Worm (Caenorhabditis elegans): ENCODE results near the gene pck-3.

ce11 chrIV:5856975-5857374 lies 39.5 kb upstream of the pck-3 start:
- TF ChIP-seq jun-1 (tag; optimal IDR thresholded peaks at IDR 0.05), result no peak
- no peak for TF ChIP-seq nhr-237 (tag; optimal IDR thresholded peaks at IDR 0.05)
- no peak for TF ChIP-seq nhr-25 (tag; optimal IDR thresholded peaks at IDR 0.05)
- TF ChIP-seq unc-62 (GFP tag; optimal IDR thresholded peaks at IDR 0.05), result no peak
- TF ChIP-seq nhr-11 (tag; optimal IDR thresholded peaks at IDR 0.05), result no peak
- TF ChIP-seq elt-2 (tag; optimal IDR thresholded peaks at IDR 0.05), result no peak
- TF ChIP-seq fos-1 (tag; optimal IDR thresholded peaks at IDR 0.05), result no peak
- no peak for TF ChIP-seq egl-5 (tag; optimal IDR thresholded peaks at IDR 0.05)

Data from whole organism, L3 larva.